Fruit fly (Drosophila melanogaster): ENCODE results near the gene amrt.

- TF ChIP-seq CG4496 (GFP tag; IDR thresholded peaks at IDR 0.05) = no peak
- no peak for TF ChIP-seq Pif1B (GFP tag; optimal IDR thresholded peaks at IDR 0.05)
- TF ChIP-seq CG13204 (GFP tag; optimal IDR thresholded peaks at IDR 0.05) = no peak
Measured at dm6 chrX:13752543-13753046, 29.7 kb upstream of the amrt start.

Data from whole organism, pupa.